Worm (Caenorhabditis elegans): ENCODE measurements around the gene T25D1.3.

DNA sequence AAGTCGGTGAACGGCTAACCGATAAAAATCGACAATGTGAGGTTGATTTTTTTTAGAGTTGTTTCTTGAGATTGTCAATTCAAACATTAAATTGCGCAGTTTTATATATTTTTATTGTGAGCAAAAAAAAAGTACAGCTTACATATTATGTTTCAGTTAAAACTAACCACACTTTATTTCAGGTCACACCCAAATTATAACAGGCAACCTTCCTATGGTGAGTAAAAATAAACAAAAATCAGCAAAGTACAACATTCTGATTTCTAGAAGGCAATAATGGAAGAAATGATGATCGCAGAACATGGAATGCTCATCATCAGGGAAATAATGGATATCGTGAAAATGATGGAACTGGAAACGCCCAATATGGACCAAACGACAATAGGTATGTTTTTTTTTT is 10.8 kb upstream of the T25D1.3 start, which contains the start of gene K05G3.2:
- TF ChIP-seq elt-2 (tag; optimal IDR thresholded peaks at IDR 0.05), result no peak
- no peak for TF ChIP-seq R02D3.7 (tag; optimal IDR thresholded peaks at IDR 0.05)
- no peak for TF ChIP-seq unc-62 (GFP tag; optimal IDR thresholded peaks at IDR 0.05)
- no peak for TF ChIP-seq ztf-11 (tag; optimal IDR thresholded peaks at IDR 0.05)
- no peak for TF ChIP-seq egl-27 (tag; optimal IDR thresholded peaks at IDR 0.05)
- no peak for TF ChIP-seq nfya-1 (tag; optimal IDR thresholded peaks at IDR 0.05; ENCODE audit: insufficient read depth)
- TF ChIP-seq elt-3 (tag; optimal IDR thresholded peaks at IDR 0.05), result no peak
- TF ChIP-seq nhr-28 (tag; optimal IDR thresholded peaks at IDR 0.05), result no peak
- no peak for TF ChIP-seq fos-1 (tag; optimal IDR thresholded peaks at IDR 0.05)
